Worm (Caenorhabditis elegans): Measurements from ENCODE around the gene pmp-3.

- TF ChIP-seq pha-4 (tag; optimal IDR thresholded peaks at IDR 0.05) (no peak), T23F11.4 (GFP tag; optimal IDR thresholded peaks at IDR 0.05) (no peak)
Observed at ce11 chrV:14698666-14699065, 52.1 kb downstream of the pmp-3 start, which contains the start of gene set-5.

Measured in whole organism, late embryonic.